Worm (Caenorhabditis elegans) whole organism, L3 larva: ENCODE results near the gene E04F6.8.

Experiments
- R02D3.7 ChIP-seq: fragments of 150-350 bp; optimal IDR thresholded peaks from 2 replicates; lab custom pipeline; 2014; ENCODE audit warnings: missing biosample characterization, missing genetic modification characterization
- ZK546.5 ChIP-seq: sonication (generic microtip); optimal IDR thresholded peaks from 2 replicates; lab custom pipeline; 2017; ENCODE audit warnings: missing biosample characterization, missing genetic modification characterization
- ceh-16 ChIP-seq: sonication (generic microtip); optimal IDR thresholded peaks from 2 replicates; lab custom pipeline; 2017; ENCODE audit warnings: missing biosample characterization, missing genetic modification characterization
- ceh-82 ChIP-seq: fragments of 150-350 bp; optimal IDR thresholded peaks from 2 replicates; lab custom pipeline; 2014; ENCODE audit warnings: missing biosample characterization, missing genetic modification characterization
- ceh-9 ChIP-seq: sonication (generic microtip); optimal IDR thresholded peaks from 2 replicates; lab custom pipeline; 2018; ENCODE audit warnings: missing biosample characterization, missing genetic modification characterization
- daf-12 ChIP-seq: fragments of 150-350 bp; optimal IDR thresholded peaks from 2 replicates; lab custom pipeline; 2014; ENCODE audit warnings: missing biosample characterization, missing genetic modification reagents, missing genetic modification characterization
- egl-27 ChIP-seq: sonication (generic microtip); optimal IDR thresholded peaks from 4 replicates; lab custom pipeline; 2017; ENCODE audit warnings: missing biosample characterization, missing genetic modification reagents, missing genetic modification characterization
- egl-5 ChIP-seq: fragments of 150-350 bp; optimal IDR thresholded peaks from 2 replicates; lab custom pipeline; 2017; ENCODE audit warnings: missing biosample characterization, missing genetic modification reagents, missing genetic modification characterization, inconsistent platforms
- elt-2 ChIP-seq: sonication (generic microtip); optimal IDR thresholded peaks from 2 replicates; lab custom pipeline; 2016; ENCODE audit warnings: missing genetic modification reagents, mild to moderate bottlenecking, missing genetic modification characterization, missing compliant biosample characterization
- elt-3 ChIP-seq, 3 experiments: fragments of 150-350 bp in 1 of 3; sonication (generic microtip) in 2 of 3; optimal IDR thresholded peaks; 2 replicates in 2 of 3; 4 replicates in 1 of 3; lab custom pipeline; 2014 to 2017; ENCODE audit warnings: missing biosample characterization in 3 of 3, missing genetic modification characterization in 3 of 3
- fkh-10 ChIP-seq: sonication (generic microtip); optimal IDR thresholded peaks from 2 replicates; lab custom pipeline; 2017; ENCODE audit warnings: missing biosample characterization, missing genetic modification reagents, missing genetic modification characterization
- fos-1 ChIP-seq: fragments of 150-350 bp; optimal IDR thresholded peaks from 2 replicates; lab custom pipeline; 2014; ENCODE audit warnings: missing biosample characterization, missing genetic modification characterization
- hmg-11 ChIP-seq: sonication (generic microtip); optimal IDR thresholded peaks from 2 replicates; lab custom pipeline; 2016; ENCODE audit warnings: missing genetic modification characterization, missing compliant biosample characterization
- jun-1 ChIP-seq: fragments of 150-350 bp; optimal IDR thresholded peaks from 2 replicates; lab custom pipeline; 2014; ENCODE audit warnings: missing biosample characterization, missing genetic modification reagents, missing genetic modification characterization
- lin-15B ChIP-seq: fragments of 150-350 bp; optimal IDR thresholded peaks from 2 replicates; lab custom pipeline; 2014; ENCODE audit warnings: missing biosample characterization, missing genetic modification characterization
- lin-39 ChIP-seq: fragments of 150-350 bp; optimal IDR thresholded peaks from 2 replicates; lab custom pipeline; 2018; ENCODE audit warnings: missing biosample characterization, missing genetic modification reagents, missing genetic modification characterization
- nhr-12 ChIP-seq: fragments of 150-350 bp; optimal IDR thresholded peaks from 2 replicates; lab custom pipeline; 2014; ENCODE audit warnings: missing biosample characterization, missing genetic modification characterization
- nhr-23 ChIP-seq: fragments of 150-350 bp; optimal IDR thresholded peaks from 2 replicates; lab custom pipeline; 2014; ENCODE audit warnings: missing biosample characterization, missing genetic modification reagents, missing genetic modification characterization
- nhr-237 ChIP-seq: fragments of 150-350 bp; optimal IDR thresholded peaks from 2 replicates; lab custom pipeline; 2014; ENCODE audit warnings: missing biosample characterization, missing genetic modification characterization
- nhr-25 ChIP-seq: sonication (generic microtip); optimal IDR thresholded peaks from 2 replicates; lab custom pipeline; 2017; ENCODE audit warnings: missing biosample characterization, missing genetic modification characterization
- nhr-28 ChIP-seq: fragments of 150-350 bp; optimal IDR thresholded peaks from 2 replicates; lab custom pipeline; 2014; ENCODE audit warnings: missing biosample characterization, missing genetic modification characterization
- nhr-43 ChIP-seq: sonication (generic microtip); optimal IDR thresholded peaks from 2 replicates; lab custom pipeline; 2016; ENCODE audit warnings: mild to moderate bottlenecking, missing genetic modification characterization, missing compliant biosample characterization; ENCODE audit not compliant: poor library complexity, severe bottlenecking
- nhr-76 ChIP-seq: fragments of 150-350 bp; sonication (generic microtip); optimal IDR thresholded peaks from 5 replicates; lab custom pipeline; 2014; ENCODE audit warnings: missing biosample characterization, missing genetic modification characterization
- nhr-77 ChIP-seq: fragments of 150-350 bp; optimal IDR thresholded peaks from 2 replicates; lab custom pipeline; 2014; ENCODE audit warnings: missing biosample characterization, missing genetic modification characterization
- pha-4 ChIP-seq: fragments of 150-350 bp; optimal IDR thresholded peaks from 2 replicates; lab custom pipeline; 2014; ENCODE audit warnings: missing biosample characterization, missing genetic modification reagents, missing genetic modification characterization
- pqm-1 ChIP-seq: fragments of 150-350 bp; optimal IDR thresholded peaks from 2 replicates; lab custom pipeline; 2017; ENCODE audit warnings: missing biosample characterization, missing genetic modification characterization, inconsistent platforms
- sea-2 ChIP-seq: fragments of 150-350 bp; sonication (generic microtip); optimal IDR thresholded peaks from 4 replicates; lab custom pipeline; 2014; ENCODE audit warnings: missing biosample characterization, missing genetic modification reagents, missing genetic modification characterization
- snpc-4 ChIP-seq: fragments of 150-350 bp; optimal IDR thresholded peaks from 2 replicates; lab custom pipeline; 2014; ENCODE audit warnings: missing biosample characterization, missing genetic modification characterization
- unc-62 ChIP-seq: fragments of 150-350 bp; sonication (generic microtip); optimal IDR thresholded peaks from 4 replicates; lab custom pipeline; 2014; ENCODE audit warnings: missing biosample characterization, missing genetic modification reagents, missing genetic modification characterization
- zag-1 ChIP-seq: fragments of 150-350 bp; optimal IDR thresholded peaks from 2 replicates; lab custom pipeline; 2014; ENCODE audit warnings: missing biosample characterization, missing genetic modification characterization
- ztf-4 ChIP-seq: fragments of 150-350 bp; optimal IDR thresholded peaks from 2 replicates; lab custom pipeline; 2014; ENCODE audit warnings: missing biosample characterization, missing genetic modification characterization

Gene E04F6.8

ce11 chrII:7211280-7211679 is at the start of gene E04F6.8:
Gene E04F6.8 (minus strand): TSS chrII:7211380.
- TF ChIP-seq egl-27 (tag; lab: Kevin White, UChicago) (no peak), egl-5 (peak; percentile 82), ceh-9 (tag; lab: Kevin White, UChicago) (no peak)

DNA sequence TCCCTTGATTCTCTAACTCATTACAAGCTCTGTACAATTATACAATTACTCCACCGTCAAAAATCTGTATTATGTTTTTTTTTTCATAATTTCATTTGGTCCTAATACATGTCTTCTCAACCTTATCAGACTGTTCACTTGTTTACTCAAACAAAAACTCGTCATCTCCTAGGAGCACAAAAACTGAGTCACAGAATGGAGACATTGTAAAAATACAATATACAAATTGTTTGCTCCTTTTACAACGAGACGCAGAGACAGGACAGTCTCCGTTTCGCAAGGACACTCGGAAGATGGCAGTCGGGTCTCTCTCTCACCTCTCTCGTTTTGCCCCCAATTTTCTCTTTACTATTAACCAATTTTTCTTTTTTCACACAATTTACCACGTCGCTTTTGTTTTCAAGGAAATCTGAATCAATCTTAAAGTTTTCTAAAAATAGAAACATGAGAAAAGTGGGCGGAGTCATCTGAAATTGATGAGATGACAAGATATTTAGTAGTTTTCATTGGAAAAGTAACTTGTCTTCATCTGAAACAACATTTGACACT is 44.5 kb upstream of the E04F6.8 start, which contains the start of gene F32A5.8:
Gene F32A5.8, plus strand, starts transcription at position 499 of the 549 bp plus-strand sequence.
- TF ChIP-seq nhr-25 (tag; lab: Kevin White, UChicago): peak; percentile 32
- peak; percentile 67 for TF ChIP-seq fos-1
- TF ChIP-seq pqm-1 (tag; lab: Kevin White, UChicago): peak; percentile 62
- TF ChIP-seq lin-15B: no peak
- peak; percentile 92 for TF ChIP-seq pha-4
- no peak for TF ChIP-seq nhr-77
- no peak for TF ChIP-seq nhr-43 (tag; lab: Kevin White, UChicago)
- peak; percentile 67 for TF ChIP-seq elt-2
- peak; percentile 33 for TF ChIP-seq jun-1 (tag; lab: Kevin White, UChicago)

- TF ChIP-seq pha-4: peak; percentile 29
- no peak for TF ChIP-seq nhr-12 (tag; lab: Kevin White, UChicago)
- TF ChIP-seq, all 47 proteins: peak for 1
Measured at ce11 chrII:7253073-7253472, 41.9 kb upstream of the E04F6.8 start, which contains the start of gene lsm-4. Gene lsm-4 (minus strand): TSS chrII:7253163.

DNA sequence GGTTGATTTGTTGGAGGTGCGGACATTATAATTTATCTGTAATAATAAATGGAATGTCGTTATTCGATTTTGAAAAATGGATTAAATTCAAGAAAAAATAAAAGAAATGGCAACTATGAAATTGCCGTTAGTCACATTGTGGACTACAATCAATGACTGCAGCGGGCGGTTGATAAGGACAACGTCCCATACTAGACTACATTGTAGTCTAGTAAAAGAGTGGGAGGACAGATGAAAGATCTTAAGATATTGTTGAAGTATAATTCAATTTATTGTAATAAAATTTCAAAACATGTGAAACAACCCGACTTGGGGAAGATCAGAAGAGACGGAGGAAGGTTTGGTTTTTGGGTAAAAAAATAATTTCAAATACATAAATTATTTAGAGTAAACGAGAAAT is 40.8 kb upstream of the E04F6.8 start, which contains the start of the genes prx-13 and ada-2:
Gene prx-13, minus strand, starts transcription at position 38 of the 400 bp plus-strand sequence.
Gene ada-2, plus strand, starts transcription at position 282 of the 400 bp plus-strand sequence.
- TF ChIP-seq nhr-43 (tag; lab: Kevin White, UChicago): no peak
- no peak for TF ChIP-seq nhr-76
- no peak for TF ChIP-seq elt-3 (tag; optimal IDR thresholded peaks at IDR 0.05; lab: Kevin White, UChicago)
- no peak for TF ChIP-seq pha-4
- peak; percentile 38 for TF ChIP-seq nhr-25 (tag; lab: Kevin White, UChicago)
- TF ChIP-seq zag-1 (tag; lab: Kevin White, UChicago): no peak
- peak; percentile 69 for TF ChIP-seq elt-2
- no peak for TF ChIP-seq jun-1 (tag; lab: Kevin White, UChicago)
- no peak for TF ChIP-seq R02D3.7 (tag; lab: Kevin White, UChicago)
- TF ChIP-seq pqm-1 (tag; lab: Kevin White, UChicago): peak; percentile 60

- TF ChIP-seq ceh-82 (tag; lab: Kevin White, UChicago) (no peak), sea-2 (GFP tag; lab: Kevin White, UChicago) (no peak), nhr-23 (tag; lab: Kevin White, UChicago) (no peak), hmg-11 (tag; lab: Kevin White, UChicago) (no peak), daf-12 (no peak), nhr-237 (tag; lab: Kevin White, UChicago) (no peak), ceh-9 (tag; lab: Kevin White, UChicago) (no peak), ztf-4 (tag; lab: Kevin White, UChicago) (no peak), nhr-28 (tag; lab: Kevin White, UChicago) (no peak), fkh-10 (GFP tag; lab: Kevin White, UChicago) (no peak), snpc-4 (tag; lab: Kevin White, UChicago) (no peak), unc-62 (GFP tag; lab: Kevin White, UChicago) (no peak), nhr-43 (tag; lab: Kevin White, UChicago) (no peak), ceh-16 (tag; lab: Kevin White, UChicago) (no peak), lin-39 (tag; lab: Kevin White, UChicago) (no peak), elt-2 (no peak), ZK546.5 (tag; lab: Kevin White, UChicago) (no peak)
Measured at ce11 chrII:7245576-7245975, 34.4 kb upstream of the E04F6.8 start, which contains the start of gene skpo-3. Gene skpo-3 (plus strand): TSS chrII:7245876.

DNA sequence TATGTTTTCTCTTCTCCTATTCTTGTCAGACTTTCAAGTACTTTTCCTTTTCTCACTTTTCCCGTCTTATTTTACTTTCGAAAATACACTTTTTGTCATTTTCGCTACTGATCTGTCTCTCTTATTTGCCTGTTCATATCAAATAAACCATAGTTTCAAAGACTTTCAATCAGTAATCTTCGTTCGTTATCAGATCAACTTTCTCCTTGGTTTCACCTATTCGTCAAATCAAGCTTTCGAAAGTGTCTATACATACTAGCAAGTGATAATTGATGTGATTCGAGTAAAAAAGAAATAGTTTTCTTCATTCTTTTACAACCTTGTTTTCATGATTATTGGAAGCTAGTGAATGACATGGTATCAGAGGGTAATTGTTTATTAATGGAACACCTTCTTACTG is 31.6 kb upstream of the E04F6.8 start:
- no peak for TF ChIP-seq ceh-9 (tag; lab: Kevin White, UChicago)
- peak; percentile 30 for TF ChIP-seq nhr-25 (tag; lab: Kevin White, UChicago)
